Worm (Caenorhabditis elegans) whole organism, dauer: ENCODE results near the gene tat-6.
"Not testable (repeated sequence)": the region's sequence is repeated elsewhere in the genome, so short reads cannot be mapped to it uniquely, and the experiment has no call there.

Experiments used
- unc-62 ChIP-seq: sonication (generic microtip); optimal IDR thresholded peaks from 2 replicates; lab custom pipeline; 2017; ENCODE audit warnings: missing biosample characterization, missing genetic modification reagents, missing genetic modification characterization

The tat-6 gene

ce11 chrV:3128803-3129202, at the start of gene tat-6:
Gene tat-6 (plus strand): TSS chrV:3129103.
- no peak for TF ChIP-seq unc-62 (GFP tag; lab: Kevin White, UChicago)

ce11 chrV:3080792-3081191, 48.1 kb upstream of the tat-6 start, which contains the start of gene srt-5:
Gene srt-5 (minus strand): TSS chrV:3080892.
- no peak for TF ChIP-seq unc-62 (GFP tag; lab: Kevin White, UChicago)

ce11 chrV:3081471-3081870, 47.4 kb upstream of the tat-6 start, which contains the start of gene srt-7:
Gene srt-7 (plus strand): TSS chrV:3081771.
- TF ChIP-seq unc-62 (GFP tag; lab: Kevin White, UChicago): no peak

ce11 chrV:3086260-3086659, 42.6 kb upstream of the tat-6 start, which contains the start of gene srt-8:
Gene srt-8 (plus strand): TSS chrV:3086560.
- TF ChIP-seq unc-62 (GFP tag; lab: Kevin White, UChicago): no peak

ce11 chrV:3088768-3089167, 40.1 kb upstream of the tat-6 start, which contains the start of gene acs-21:
Gene acs-21 (plus strand): TSS chrV:3089068.
- TF ChIP-seq unc-62 (GFP tag; lab: Kevin White, UChicago): no peak

- TF ChIP-seq unc-62 (GFP tag; lab: Kevin White, UChicago): no peak
These were observed 34.6 kb upstream of the tat-6 start, which contains the start of gene cyp-33C9 for ce11 chrV:3094351-3094750. Gene cyp-33C9 (minus strand): TSS chrV:3094561.

ce11 chrV:3100527-3100926, 28.4 kb upstream of the tat-6 start:
- TF ChIP-seq unc-62 (GFP tag; lab: Kevin White, UChicago): no peak

- TF ChIP-seq unc-62 (GFP tag; lab: Kevin White, UChicago): not testable (repeated sequence)
These were observed 26.9 kb upstream of the tat-6 start, which contains the start of gene Y73C8C.4 for ce11 chrV:3102049-3102448. Gene Y73C8C.4 (minus strand): TSS chrV:3102149.

- no peak for TF ChIP-seq unc-62 (GFP tag; lab: Kevin White, UChicago)
These were observed 24.8 kb upstream of the tat-6 start, which contains the start of gene str-66 for ce11 chrV:3104134-3104533. Gene str-66 (minus strand): TSS chrV:3104234.

- TF ChIP-seq unc-62 (GFP tag; lab: Kevin White, UChicago): no peak
These were observed 23.1 kb upstream of the tat-6 start, which contains the start of gene str-69 for ce11 chrV:3105810-3106209. Gene str-69 (minus strand): TSS chrV:3105910.

ce11 chrV:3106785-3107184, 22.1 kb upstream of the tat-6 start:
- TF ChIP-seq unc-62 (GFP tag; lab: Kevin White, UChicago): no peak

ce11 chrV:3107450-3107849, 21.5 kb upstream of the tat-6 start, which contains the start of gene str-68:
Gene str-68 (minus strand): TSS chrV:3107550.
- no peak for TF ChIP-seq unc-62 (GFP tag; lab: Kevin White, UChicago)

ce11 chrV:3112198-3112597, 16.7 kb upstream of the tat-6 start:
- no peak for TF ChIP-seq unc-62 (GFP tag; lab: Kevin White, UChicago)

ce11 chrV:3113751-3114150, 15.2 kb upstream of the tat-6 start, which contains the start of gene Y73C8C.8:
Gene Y73C8C.8 (minus strand): TSS chrV:3113851.
- no peak for TF ChIP-seq unc-62 (GFP tag; lab: Kevin White, UChicago)

ce11 chrV:3114973-3115372, 13.9 kb upstream of the tat-6 start, which contains the start of gene Y73C8C.3:
Gene Y73C8C.3 (plus strand): TSS chrV:3115273.
- no peak for TF ChIP-seq unc-62 (GFP tag; lab: Kevin White, UChicago)

- TF ChIP-seq unc-62 (GFP tag; lab: Kevin White, UChicago): no peak
These were observed 10.7 kb upstream of the tat-6 start, which contains the start of gene clec-210 for ce11 chrV:3118167-3118566. Gene clec-210 (plus strand): TSS chrV:3118377.

ce11 chrV:3119185-3119584, 9.7 kb upstream of the tat-6 start:
- TF ChIP-seq unc-62 (GFP tag; lab: Kevin White, UChicago): no peak
